Worm (Caenorhabditis elegans) whole organism, L4/young adult: ENCODE measurements around the gene srx-48.

Source experiments
- W03F9.2 ChIP-seq: fragments of 150-350 bp; optimal IDR thresholded peaks from 2 replicates; lab custom pipeline; 2014; ENCODE audit warnings: missing biosample characterization, missing genetic modification characterization
- dao-5 ChIP-seq: sonication (generic microtip); optimal IDR thresholded peaks from 2 replicates; lab custom pipeline; 2016; ENCODE audit warnings: missing genotype, missing genetic modification characterization, moderate library complexity, missing compliant biosample characterization

- TF ChIP-seq W03F9.2 (tag; lab: Kevin White, UChicago) = no peak
- no peak for TF ChIP-seq dao-5 (tag; lab: Kevin White, UChicago)
Observed at ce11 chrV:15337405-15337804, 33.9 kb upstream of the srx-48 start, which contains the start of gene wrt-7.
